Worm (Caenorhabditis elegans) whole organism, L1 larva: ENCODE results near the gene Y57G7A.6.

Source experiments
- Y116A8C.19 ChIP-seq: sonication (generic microtip); optimal IDR thresholded peaks from 2 replicates; lab custom pipeline; 2016; ENCODE audit warnings: missing compliant biosample characterization, missing genetic modification characterization, borderline replicate concordance
- ama-1 ChIP-seq: fragments of 150-350 bp; optimal IDR thresholded peaks from 2 replicates; lab custom pipeline; 2014
- grh-1 ChIP-seq: fragments of 200-800 bp; sonication (Bioruptor generic); IDR thresholded peaks from 2 replicates; pipeline ENCODE4 v1.3.6; 2022; ENCODE audit warnings: missing genetic modification reagents, missing genetic modification characterization, missing compliant biosample characterization
- lir-3 ChIP-seq: sonication (generic microtip); optimal IDR thresholded peaks from 2 replicates; lab custom pipeline; 2016; ENCODE audit warnings: mild to moderate bottlenecking, missing genetic modification characterization, moderate library complexity, missing compliant biosample characterization; ENCODE audit not compliant: poor library complexity
- nhr-237 ChIP-seq: fragments of 150-350 bp; optimal IDR thresholded peaks from 2 replicates; lab custom pipeline; 2014; ENCODE audit warnings: missing biosample characterization, missing genetic modification characterization
- nhr-77 ChIP-seq: fragments of 150-350 bp; optimal IDR thresholded peaks from 2 replicates; lab custom pipeline; 2014; ENCODE audit warnings: missing biosample characterization, missing genetic modification characterization
- unc-62 ChIP-seq: fragments of 150-350 bp; optimal IDR thresholded peaks from 2 replicates; lab custom pipeline; 2014; ENCODE audit warnings: missing biosample characterization, missing genetic modification reagents, missing genetic modification characterization

ce11 chrII:1323190-1323651, 37.8 kb upstream of the Y57G7A.6 start:
- TF ChIP-seq lir-3 (tag; lab: Kevin White, UChicago), result no peak
- TF ChIP-seq nhr-77, result no peak
- TF ChIP-seq unc-62 (GFP tag; lab: Kevin White, UChicago), result no peak
- no peak for TF ChIP-seq Y116A8C.19 (tag; lab: Kevin White, UChicago)
- TF ChIP-seq nhr-237 (tag; lab: Kevin White, UChicago), result no peak
- no peak for TF ChIP-seq ama-1 (lab: Kevin White, UChicago)
- no peak for TF ChIP-seq grh-1
